Fruit fly (Drosophila melanogaster) Kc167 (cell line): Measurements from ENCODE around the gene CG7914.

Experiments used
- Myc ChIP-seq: fragments of >200 bp; optimal IDR thresholded peaks from 2 replicates; lab custom pipeline; 2017; ENCODE audit warnings: missing external identifiers
- h ChIP-seq: fragments of >200 bp; optimal IDR thresholded peaks from 3 replicates; lab custom pipeline; 2018; ENCODE audit warnings: missing external identifiers
- insv ChIP-seq: fragments of >200 bp; optimal IDR thresholded peaks from 3 replicates; lab custom pipeline; 2018; ENCODE audit warnings: missing external identifiers
- psq ChIP-seq: fragments of >200 bp; optimal IDR thresholded peaks from 2 replicates; lab custom pipeline; 2017; ENCODE audit warnings: missing external identifiers
- ttk ChIP-seq: sonication (Bioruptor generic); optimal IDR thresholded peaks from 2 replicates; lab custom pipeline; 2017; ENCODE audit warnings: missing external identifiers

dm6 chrX:19240230-19240839 is 47.1 kb upstream of the CG7914 start:
- TF ChIP-seq ttk (no peak), psq (no peak), h (no peak), Myc (lab: Kevin White, UChicago) (no peak), insv (lab: Kevin White, UChicago) (no peak)
